Fruit fly (Drosophila melanogaster) whole organism, embryonic: ENCODE data around the gene CG14205.

Source experiments
- Bgb ChIP-seq: fragments of 200-800 bp; sonication (Bioruptor generic); IDR thresholded peaks from 2 replicates; pipeline ENCODE4 v1.3.6; 2022; ENCODE audit warnings: missing biosample characterization, missing genetic modification characterization; ENCODE audit not compliant: partially characterized antibody
- CG10267 ChIP-seq: fragments of 200-800 bp; sonication (Bioruptor generic); optimal IDR thresholded peaks from 2 replicates; lab custom pipeline; 2018; ENCODE audit warnings: missing biosample characterization, mild to moderate bottlenecking, missing genetic modification characterization, moderate library complexity
- CG11560 ChIP-seq: fragments of 200-800 bp; sonication (Bioruptor generic); IDR thresholded peaks from 3 replicates; pipeline ENCODE4 v1.3.6; 2022; ENCODE audit warnings: missing biosample characterization, missing genetic modification characterization
- CG11695 ChIP-seq: fragments of 200-800 bp; sonication (Bioruptor generic); IDR thresholded peaks from 3 replicates; pipeline ENCODE4 v1.3.6; 2022; ENCODE audit warnings: missing biosample characterization, missing genetic modification characterization
- CG12659 ChIP-seq: fragments of 200-800 bp; sonication (Bioruptor generic); optimal IDR thresholded peaks from 3 replicates; lab custom pipeline; 2017; ENCODE audit warnings: mild to moderate bottlenecking, missing biosample characterization, missing genetic modification reagents, missing genetic modification characterization
- CG13775 ChIP-seq: fragments of 200-800 bp; sonication (Bioruptor generic); optimal IDR thresholded peaks from 3 replicates; lab custom pipeline; 2017; ENCODE audit warnings: missing biosample characterization, mild to moderate bottlenecking, missing genetic modification characterization
- CG14710 ChIP-seq: fragments of 200-800 bp; sonication (Bioruptor generic); optimal IDR thresholded peaks from 3 replicates; lab custom pipeline; 2019; ENCODE audit warnings: missing biosample characterization, mild to moderate bottlenecking, missing genetic modification characterization, moderate library complexity
- CG16813 ChIP-seq: fragments of 200-800 bp; sonication (Bioruptor generic); IDR thresholded peaks from 3 replicates; pipeline ENCODE4 v1.3.6; 2022; ENCODE audit warnings: missing biosample characterization, missing genetic modification characterization; ENCODE audit not compliant: partially characterized antibody
- CG2129 ChIP-seq: fragments of 200-800 bp; sonication (Bioruptor generic); IDR thresholded peaks from 2 replicates; pipeline ENCODE4 v1.3.6; 2022; ENCODE audit warnings: missing biosample characterization, missing genetic modification characterization; ENCODE audit not compliant: partially characterized antibody
- CG30403 ChIP-seq: fragments of 200-800 bp; sonication (Bioruptor generic); optimal IDR thresholded peaks from 3 replicates; lab custom pipeline; 2016; ENCODE audit warnings: missing biosample characterization, missing genetic modification characterization
- CG34224 ChIP-seq: fragments of 200-800 bp; sonication (Bioruptor generic); IDR thresholded peaks from 3 replicates; pipeline ENCODE4 v1.3.6; 2022; ENCODE audit warnings: missing biosample characterization, missing genetic modification characterization; ENCODE audit not compliant: partially characterized antibody
- CG3847 ChIP-seq: fragments of 200-800 bp; sonication (Bioruptor generic); IDR thresholded peaks from 2 replicates; pipeline ENCODE4 v1.3.6; 2022; ENCODE audit warnings: missing biosample characterization, missing genetic modification characterization
- CG3995 ChIP-seq: fragments of 200-800 bp; sonication (Bioruptor generic); optimal IDR thresholded peaks from 3 replicates; lab custom pipeline; 2016; ENCODE audit warnings: missing biosample characterization, missing genetic modification characterization
- CG6791 ChIP-seq: fragments of 200-800 bp; sonication (Bioruptor generic); IDR thresholded peaks from 3 replicates; pipeline ENCODE4 v1.3.6; 2022; ENCODE audit warnings: missing biosample characterization, missing genetic modification characterization; ENCODE audit not compliant: partially characterized antibody
- CG9437 ChIP-seq: fragments of 200-800 bp; sonication (Bioruptor generic); optimal IDR thresholded peaks from 2 replicates; lab custom pipeline; 2018; ENCODE audit warnings: missing biosample characterization, mild to moderate bottlenecking, missing genetic modification characterization
- CG9797 ChIP-seq: fragments of 200-800 bp; sonication (Bioruptor generic); optimal IDR thresholded peaks from 3 replicates; lab custom pipeline; 2018; ENCODE audit warnings: missing biosample characterization, mild to moderate bottlenecking, missing genetic modification characterization
- CG9932 ChIP-seq: fragments of 200-800 bp; sonication (Bioruptor generic); IDR thresholded peaks from 2 replicates; pipeline ENCODE4 v1.3.6; 2022; ENCODE audit warnings: missing biosample characterization, missing genetic modification characterization
- CoRest ChIP-seq: fragments of 200-800 bp; sonication (Bioruptor generic); optimal IDR thresholded peaks from 3 replicates; lab custom pipeline; 2018; ENCODE audit warnings: missing biosample characterization, mild to moderate bottlenecking, missing genetic modification characterization, moderate library complexity
- D ChIP-seq, 2 experiments: fragments of 200-800 bp in 1 of 2; fragments of >200 bp in 1 of 2; sonication (Bioruptor generic) in 1 of 2; optimal IDR thresholded peaks; 2 replicates in 1 of 2; 3 replicates in 1 of 2; lab custom pipeline; 2017; ENCODE audit warnings: mild to moderate bottlenecking in 1 of 2, missing biosample characterization in 1 of 2, missing genetic modification characterization in 1 of 2, missing genetic modification reagents in 1 of 2
- Dbx ChIP-seq: fragments of 200-800 bp; sonication (Bioruptor generic); IDR thresholded peaks from 3 replicates; pipeline ENCODE4 v1.3.6; 2022; ENCODE audit warnings: missing biosample characterization, missing genetic modification characterization
- Dll ChIP-seq: fragments of 200-800 bp; sonication (Bioruptor generic); IDR thresholded peaks from 4 replicates; pipeline ENCODE4 v1.3.6; 2022; ENCODE audit warnings: missing biosample characterization, missing genetic modification characterization; ENCODE audit not compliant: partially characterized antibody
- Doc2 ChIP-seq: fragments of 200-800 bp; sonication (Bioruptor generic); IDR thresholded peaks from 2 replicates; pipeline ENCODE4 v1.3.6; 2022; ENCODE audit warnings: missing biosample characterization, missing genetic modification characterization
- Dref ChIP-seq: fragments of 200-800 bp; sonication (Bioruptor generic); IDR thresholded peaks from 2 replicates; pipeline ENCODE4 v1.3.6; 2022; ENCODE audit warnings: missing biosample characterization, missing genetic modification characterization
- Ets65A ChIP-seq: fragments of 200-800 bp; sonication (Bioruptor generic); peaks from one replicate; lab custom pipeline; 2016; ENCODE audit warnings: missing biosample characterization, missing genetic modification characterization
- Ets97D ChIP-seq: fragments of 200-800 bp; sonication (Bioruptor generic); optimal IDR thresholded peaks from 3 replicates; lab custom pipeline; 2016; ENCODE audit warnings: missing biosample characterization, missing genetic modification characterization
- HLH4C ChIP-seq: fragments of 200-800 bp; sonication (Bioruptor generic); IDR thresholded peaks from 3 replicates; pipeline ENCODE4 v1.3.6; 2022; ENCODE audit warnings: missing biosample characterization, missing genetic modification characterization; ENCODE audit not compliant: partially characterized antibody
- Med ChIP-seq: fragments of 200-800 bp; sonication (Bioruptor generic); peaks from one replicate; lab custom pipeline; 2016; ENCODE audit warnings: missing biosample characterization, missing genetic modification characterization, mild to moderate bottlenecking, inconsistent platforms, moderate library complexity
- Meics ChIP-seq: fragments of 200-800 bp; sonication (Bioruptor generic); optimal IDR thresholded peaks from 2 replicates; lab custom pipeline; 2017; ENCODE audit warnings: missing biosample characterization, mild to moderate bottlenecking, missing genetic modification characterization
- Opbp ChIP-seq: fragments of 200-800 bp; sonication (Bioruptor generic); IDR thresholded peaks from 3 replicates; pipeline ENCODE4 v1.3.6; 2022; ENCODE audit warnings: missing biosample characterization, missing genetic modification characterization; ENCODE audit not compliant: partially characterized antibody
- Pdp1 ChIP-seq, 2 experiments: fragments of 200-800 bp; sonication (Bioruptor generic); optimal IDR thresholded peaks; 3 replicates each; lab custom pipeline; 2016; ENCODE audit warnings: missing biosample characterization in 2 of 2, missing genetic modification characterization in 2 of 2, mild to moderate bottlenecking in 1 of 2, moderate library complexity in 1 of 2
- Sox100B ChIP-seq: fragments of 200-800 bp; sonication (Bioruptor generic); optimal IDR thresholded peaks from 3 replicates; lab custom pipeline; 2018; ENCODE audit warnings: missing biosample characterization, mild to moderate bottlenecking, missing genetic modification characterization
- Tbp ChIP-seq: fragments of >200 bp; optimal IDR thresholded peaks from 2 replicates; lab custom pipeline; 2018; ENCODE audit warnings: missing biosample characterization, missing genetic modification characterization
- fd64A ChIP-seq: fragments of 200-800 bp; sonication (Bioruptor generic); optimal IDR thresholded peaks from 3 replicates; lab custom pipeline; 2018; ENCODE audit warnings: missing biosample characterization, mild to moderate bottlenecking, missing genetic modification characterization
- gfzf ChIP-seq: fragments of 200-800 bp; sonication (Bioruptor generic); optimal IDR thresholded peaks from 2 replicates; lab custom pipeline; 2016; ENCODE audit warnings: missing biosample characterization, mild to moderate bottlenecking, missing genetic modification characterization, moderate library complexity
- hb ChIP-seq: fragments of 200-800 bp; sonication (Bioruptor generic); IDR thresholded peaks from 3 replicates; pipeline ENCODE4 v1.3.6; 2022; ENCODE audit warnings: missing biosample characterization, missing genetic modification characterization; ENCODE audit not compliant: partially characterized antibody
- hbn ChIP-seq: fragments of 200-800 bp; sonication (Bioruptor generic); IDR thresholded peaks from 2 replicates; pipeline ENCODE4 v1.3.6; 2022; ENCODE audit warnings: missing biosample characterization, missing genetic modification characterization; ENCODE audit not compliant: partially characterized antibody
- inv ChIP-seq: fragments of 200-800 bp; sonication (Bioruptor generic); IDR thresholded peaks from 2 replicates; pipeline ENCODE4 v1.3.6; 2022; ENCODE audit warnings: missing biosample characterization, missing genetic modification characterization; ENCODE audit not compliant: partially characterized antibody
- knrl ChIP-seq: fragments of 200-800 bp; sonication (Bioruptor generic); IDR thresholded peaks from 3 replicates; pipeline ENCODE4 v1.3.6; 2022; ENCODE audit warnings: missing biosample characterization, missing genetic modification characterization; ENCODE audit not compliant: partially characterized antibody
- mld ChIP-seq: fragments of 200-800 bp; sonication (Bioruptor generic); IDR thresholded peaks from 3 replicates; pipeline ENCODE4 v1.3.6; 2022; ENCODE audit warnings: missing biosample characterization, missing genetic modification characterization; ENCODE audit not compliant: partially characterized antibody
- phol ChIP-seq: fragments of 200-800 bp; sonication (Bioruptor generic); optimal IDR thresholded peaks from 3 replicates; lab custom pipeline; 2018; ENCODE audit warnings: missing biosample characterization, mild to moderate bottlenecking, missing genetic modification characterization, moderate library complexity
- schlank ChIP-seq: fragments of 200-800 bp; sonication (Bioruptor generic); optimal IDR thresholded peaks from 2 replicates; lab custom pipeline; 2018; ENCODE audit warnings: missing biosample characterization, mild to moderate bottlenecking, missing genetic modification characterization
- sens ChIP-seq: fragments of 200-800 bp; sonication (Bioruptor generic); peaks from one replicate; lab custom pipeline; 2016; ENCODE audit warnings: missing biosample characterization, missing genetic modification characterization
- tap ChIP-seq: fragments of 200-800 bp; optimal IDR thresholded peaks from 3 replicates; lab custom pipeline; 2019; ENCODE audit warnings: missing biosample characterization, mild to moderate bottlenecking, missing genetic modification characterization, moderate library complexity
- tup ChIP-seq: fragments of 200-800 bp; sonication (Bioruptor generic); optimal IDR thresholded peaks from 2 replicates; lab custom pipeline; 2016; ENCODE audit warnings: missing biosample characterization, mild to moderate bottlenecking, missing genetic modification characterization, moderate library complexity
- vnd ChIP-seq: fragments of 200-800 bp; sonication (Bioruptor generic); IDR thresholded peaks from 3 replicates; pipeline ENCODE4 v1.3.6; 2022; ENCODE audit warnings: missing biosample characterization, missing genetic modification characterization; ENCODE audit not compliant: partially characterized antibody
- zen ChIP-seq: fragments of 200-800 bp; sonication (Bioruptor generic); optimal IDR thresholded peaks from 3 replicates; lab custom pipeline; 2018; ENCODE audit warnings: missing biosample characterization, mild to moderate bottlenecking, missing genetic modification characterization, moderate library complexity
- zen2 ChIP-seq: fragments of 200-800 bp; sonication (Bioruptor generic); IDR thresholded peaks from 3 replicates; pipeline ENCODE4 v1.3.6; 2022; ENCODE audit warnings: missing biosample characterization, missing genetic modification characterization; ENCODE audit not compliant: partially characterized antibody

Gene CG14205

dm6 chrX:19579648-19580301 lies 12.6 kb upstream of the CG14205 start, which contains the start of gene Tao (continued):
- no peak for TF ChIP-seq fd64A (GFP tag; lab: Kevin White, UChicago)
- TF ChIP-seq Tbp (GFP tag; lab: Kevin White, UChicago), result no peak
- peak; percentile 74; the same call in 2 of the 3 replicates for TF ChIP-seq zen2 (GFP tag; lab: Robert Waterston, UW)
- peak; percentile 75 for TF ChIP-seq Ets65A (GFP tag; lab: Kevin White, UChicago)
- no peak for TF ChIP-seq CG9932 (GFP tag; lab: Robert Waterston, UW)
- peak; percentile 83 for TF ChIP-seq HLH4C (GFP tag; lab: Robert Waterston, UW)
- peak in 1 of 2 experiments; percentile 10 for TF ChIP-seq Pdp1 (GFP tag; optimal IDR thresholded peaks at IDR 0.05; lab: Kevin White, UChicago)
- TF ChIP-seq Doc2 (GFP tag; lab: Robert Waterston, UW), result no peak
- no peak for TF ChIP-seq zen
- TF ChIP-seq Meics (GFP tag; lab: Kevin White, UChicago), result peak; percentile 2
- TF ChIP-seq CG30403 (GFP tag; lab: Kevin White, UChicago), result no peak
- peak; percentile 78 for TF ChIP-seq CG3995 (GFP tag; lab: Kevin White, UChicago)
- TF ChIP-seq CG11695 (GFP tag; lab: Robert Waterston, UW), result no peak
- no peak for TF ChIP-seq tup (GFP tag; lab: Kevin White, UChicago)
- no peak for TF ChIP-seq Med (GFP tag; lab: Kevin White, UChicago)
- TF ChIP-seq Sox100B (GFP tag; lab: Kevin White, UChicago), result no peak
- peak; percentile 12 for TF ChIP-seq CG12659
- TF ChIP-seq CG14710 (tag; lab: Kevin White, UChicago), result peak; percentile 58
- TF ChIP-seq CG3847 (GFP tag; lab: Robert Waterston, UW), result 0 out of 2 replicates have a peak, but pooled peaks have one; percentile 19
- TF ChIP-seq D (optimal IDR thresholded peaks at IDR 0.05; lab: Kevin White, UChicago), result no peak
- no peak for TF ChIP-seq D (GFP tag; optimal IDR thresholded peaks at IDR 0.05; lab: Kevin White, UChicago)
- TF ChIP-seq vnd, result peak; percentile 89
- TF ChIP-seq mld (GFP tag; lab: Robert Waterston, UW), result peak; percentile 54; the same call in 1 of the 3 replicates
- TF ChIP-seq hbn (GFP tag; lab: Robert Waterston, UW), result peak; percentile 70
- peak; percentile 37 for TF ChIP-seq CG10267 (tag; lab: Kevin White, UChicago)
- TF ChIP-seq CG16813 (GFP tag; lab: Robert Waterston, UW), result peak; percentile 89
- peak; percentile 53; the same call in 1 of the 3 replicates for TF ChIP-seq Opbp (GFP tag; lab: Robert Waterston, UW)
- no peak for TF ChIP-seq CG11560 (tag; lab: Robert Waterston, UW)
- TF ChIP-seq CG34224, result peak; percentile 82
- peak; percentile 66 for TF ChIP-seq sens (GFP tag; lab: Kevin White, UChicago)
- peak; percentile 17 for TF ChIP-seq CG13775
- TF ChIP-seq gfzf (GFP tag; lab: Kevin White, UChicago), result peak; percentile 78
- TF ChIP-seq phol (tag; lab: Kevin White, UChicago), result peak; percentile 44
- peak; percentile 91 for TF ChIP-seq Dll
- peak; percentile 68 for TF ChIP-seq CG2129 (GFP tag; lab: Robert Waterston, UW)
- TF ChIP-seq Dbx, result no peak
- TF ChIP-seq Dref (GFP tag; lab: Robert Waterston, UW), result peak; percentile 55
- TF ChIP-seq tap (tag; lab: Kevin White, UChicago), result no peak
- peak; percentile 21 for TF ChIP-seq CG9437 (GFP tag; lab: Kevin White, UChicago)
- TF ChIP-seq CoRest, result peak; percentile 15
- peak; percentile 72 for TF ChIP-seq CG9797
- no peak for TF ChIP-seq schlank (tag; lab: Kevin White, UChicago)
- TF ChIP-seq knrl, result peak; percentile 90
- TF ChIP-seq inv (GFP tag; lab: Robert Waterston, UW), result peak; percentile 87
- peak; percentile 82 for TF ChIP-seq Ets97D (GFP tag; lab: Kevin White, UChicago)
- TF ChIP-seq hb (GFP tag; lab: Robert Waterston, UW), result peak; percentile 86
- TF ChIP-seq Bgb, result peak; percentile 77
- TF ChIP-seq CG6791 (GFP tag; lab: Robert Waterston, UW), result peak; percentile 80
